Worm (Caenorhabditis elegans) whole organism, mixed stage, embryonic: ENCODE data around the gene T10G3.3.
"Not testable (repeated sequence)": the region's sequence is repeated elsewhere in the genome, so short reads cannot be mapped to it uniquely, and the experiment has no call there.

Source experiments
- M03D4.4 ChIP-seq: sonication (generic microtip); optimal IDR thresholded peaks from 2 replicates; lab custom pipeline; 2017; ENCODE audit warnings: mild to moderate bottlenecking, missing genetic modification characterization, missing compliant biosample characterization
- ceh-43 ChIP-seq: fragments of 200-800 bp; sonication (Bioruptor generic); optimal IDR thresholded peaks from 2 replicates; lab custom pipeline; 2018; ENCODE audit warnings: mild to moderate bottlenecking, missing genetic modification characterization, moderate library complexity, missing compliant biosample characterization
- cnd-1 ChIP-seq: fragments of 200-800 bp; sonication (Bioruptor generic); optimal IDR thresholded peaks from 2 replicates; lab custom pipeline; 2018; ENCODE audit warnings: mild to moderate bottlenecking, missing genetic modification characterization, missing compliant biosample characterization
- drap-1 ChIP-seq: fragments of 200-800 bp; sonication (Bioruptor generic); optimal IDR thresholded peaks from 3 replicates; lab custom pipeline; 2018; ENCODE audit warnings: mild to moderate bottlenecking, missing genetic modification characterization, missing compliant biosample characterization
- elt-1 ChIP-seq: sonication (generic microtip); optimal IDR thresholded peaks from 2 replicates; lab custom pipeline; 2017; ENCODE audit warnings: missing genetic modification characterization, mild to moderate bottlenecking, missing compliant biosample characterization, antibody characterized with exemption, moderate library complexity, borderline replicate concordance; ENCODE audit not compliant: insufficient read depth
- elt-3 ChIP-seq: fragments of 150-350 bp; optimal IDR thresholded peaks from 2 replicates; lab custom pipeline; 2014; ENCODE audit warnings: missing biosample characterization, missing genetic modification characterization
- ham-2 ChIP-seq: fragments of 200-800 bp; sonication (Bioruptor generic); optimal IDR thresholded peaks from 2 replicates; lab custom pipeline; 2018; ENCODE audit warnings: mild to moderate bottlenecking, missing genetic modification characterization, missing compliant biosample characterization
- hlh-1 ChIP-seq: fragments of 150-350 bp; optimal IDR thresholded peaks from 2 replicates; lab custom pipeline; 2014; ENCODE audit warnings: missing biosample characterization, missing genetic modification reagents, missing genetic modification characterization
- mab-5 ChIP-seq: fragments of 150-350 bp; optimal IDR thresholded peaks from 2 replicates; lab custom pipeline; 2014; ENCODE audit warnings: missing biosample characterization, missing genetic modification characterization
- mls-2 ChIP-seq: sonication (generic microtip); optimal IDR thresholded peaks from 2 replicates; lab custom pipeline; 2016; ENCODE audit warnings: mild to moderate bottlenecking, missing genetic modification characterization, moderate library complexity, missing compliant biosample characterization
- nhr-12 ChIP-seq: fragments of 150-350 bp; optimal IDR thresholded peaks from 2 replicates; lab custom pipeline; 2014; ENCODE audit warnings: missing biosample characterization, missing genetic modification characterization
- nhr-2 ChIP-seq: fragments of 150-350 bp; optimal IDR thresholded peaks from 2 replicates; lab custom pipeline; 2014; ENCODE audit warnings: missing biosample characterization, missing genetic modification characterization
- nhr-237 ChIP-seq: fragments of 150-350 bp; optimal IDR thresholded peaks from 2 replicates; lab custom pipeline; 2014; ENCODE audit warnings: missing biosample characterization, missing genetic modification characterization
- nhr-28 ChIP-seq: fragments of 150-350 bp; optimal IDR thresholded peaks from 2 replicates; lab custom pipeline; 2014; ENCODE audit warnings: missing biosample characterization, missing genetic modification characterization
- nhr-76 ChIP-seq: sonication (generic microtip); optimal IDR thresholded peaks from 2 replicates; lab custom pipeline; 2017; ENCODE audit warnings: missing biosample characterization, missing genetic modification characterization
- pha-4 ChIP-seq: fragments of 150-350 bp; optimal IDR thresholded peaks from 2 replicates; lab custom pipeline; 2018; ENCODE audit warnings: missing biosample characterization, missing genetic modification reagents, missing genetic modification characterization
- snpc-4 ChIP-seq: fragments of 150-350 bp; optimal IDR thresholded peaks from 2 replicates; lab custom pipeline; 2014; ENCODE audit warnings: missing biosample characterization, missing genetic modification characterization
- tbx-8 ChIP-seq: fragments of 200-800 bp; sonication (Bioruptor generic); optimal IDR thresholded peaks from 2 replicates; lab custom pipeline; 2018; ENCODE audit warnings: mild to moderate bottlenecking, missing genetic modification characterization, moderate library complexity, missing compliant biosample characterization
- unc-120 ChIP-seq: sonication (generic microtip); optimal IDR thresholded peaks from 2 replicates; lab custom pipeline; 2017; ENCODE audit warnings: missing genetic modification characterization, missing compliant biosample characterization; ENCODE audit not compliant: poor library complexity, severe bottlenecking
- unc-39 ChIP-seq: fragments of 150-350 bp; optimal IDR thresholded peaks from 2 replicates; lab custom pipeline; 2014; ENCODE audit warnings: missing biosample characterization, missing genetic modification characterization
- unc-62 ChIP-seq: fragments of 150-350 bp; optimal IDR thresholded peaks from 2 replicates; lab custom pipeline; 2014; ENCODE audit warnings: missing biosample characterization, missing genetic modification reagents, missing genetic modification characterization
- zip-8 ChIP-seq: fragments of 150-350 bp; optimal IDR thresholded peaks from 2 replicates; lab custom pipeline; 2014; ENCODE audit warnings: missing biosample characterization, missing genetic modification characterization

Gene T10G3.3

DNA sequence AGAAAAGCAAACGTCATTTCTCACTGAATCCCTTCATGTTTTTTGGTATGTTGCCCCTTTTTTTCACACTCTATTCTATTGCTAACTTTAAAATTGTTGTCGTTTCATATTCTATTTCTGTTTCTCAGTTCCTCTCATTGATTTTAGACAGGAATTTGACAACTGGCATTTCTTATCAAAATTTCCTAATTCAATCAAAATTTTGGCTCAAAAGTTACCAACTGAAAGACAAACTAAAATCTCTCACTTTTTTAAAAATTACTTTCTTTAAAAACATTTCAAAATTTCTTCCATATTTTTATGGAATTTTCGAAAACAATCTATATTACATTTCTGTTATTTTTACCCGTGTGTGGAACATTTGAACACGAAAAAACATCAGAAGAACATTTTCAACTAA is 46.5 kb downstream of the T10G3.3 start, which contains the start of gene Y2H9A.6:
Y2H9A.6 (plus strand) TSS at position 301 of the 400 bp plus-strand sequence.
- TF ChIP-seq nhr-28 (tag; lab: Kevin White, UChicago); mls-2; pha-4 (tag; lab: Kevin White, UChicago): not testable (repeated sequence)

DNA sequence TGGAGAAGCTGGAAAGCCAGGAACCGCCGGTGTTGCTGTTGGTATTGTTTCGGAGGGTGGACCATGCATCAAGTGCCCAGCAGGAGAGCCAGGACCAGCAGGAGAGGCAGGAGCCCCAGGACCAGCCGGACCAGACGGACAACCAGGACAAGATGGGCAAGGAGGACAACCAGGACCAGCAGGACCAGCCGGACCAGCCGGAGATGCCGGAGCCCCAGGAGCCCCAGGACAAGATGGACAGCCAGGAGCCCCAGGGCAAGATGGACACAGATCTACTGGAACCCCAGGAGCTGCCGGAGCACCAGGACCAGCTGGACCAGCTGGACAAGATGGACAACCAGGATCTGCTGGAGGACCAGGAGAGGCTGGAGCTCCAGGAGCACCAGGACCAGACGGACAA is 47.2 kb downstream of the T10G3.3 start:
- TF ChIP-seq unc-39 (tag; lab: Kevin White, UChicago), result no peak
- no peak for TF ChIP-seq unc-120 (tag; lab: Kevin White, UChicago)
- no peak for TF ChIP-seq elt-1
- TF ChIP-seq zip-8, result no peak
- TF ChIP-seq ham-2 (GFP tag; lab: Kevin White, UChicago), result no peak
- TF ChIP-seq M03D4.4 (tag; lab: Kevin White, UChicago), result no peak
- no peak for TF ChIP-seq ceh-43
- no peak for TF ChIP-seq pha-4 (tag; lab: Kevin White, UChicago)
- no peak for TF ChIP-seq cnd-1
- no peak for TF ChIP-seq unc-62 (GFP tag; lab: Kevin White, UChicago)
- no peak for TF ChIP-seq mls-2
- TF ChIP-seq nhr-2, result no peak
- TF ChIP-seq nhr-12 (tag; lab: Kevin White, UChicago), result no peak
- no peak for TF ChIP-seq nhr-237 (tag; lab: Kevin White, UChicago)
- TF ChIP-seq hlh-1, result no peak
- TF ChIP-seq nhr-76 (tag; lab: Kevin White, UChicago), result no peak
- TF ChIP-seq mab-5 (tag; lab: Kevin White, UChicago), result no peak
- TF ChIP-seq snpc-4 (tag; lab: Kevin White, UChicago), result no peak

DNA sequence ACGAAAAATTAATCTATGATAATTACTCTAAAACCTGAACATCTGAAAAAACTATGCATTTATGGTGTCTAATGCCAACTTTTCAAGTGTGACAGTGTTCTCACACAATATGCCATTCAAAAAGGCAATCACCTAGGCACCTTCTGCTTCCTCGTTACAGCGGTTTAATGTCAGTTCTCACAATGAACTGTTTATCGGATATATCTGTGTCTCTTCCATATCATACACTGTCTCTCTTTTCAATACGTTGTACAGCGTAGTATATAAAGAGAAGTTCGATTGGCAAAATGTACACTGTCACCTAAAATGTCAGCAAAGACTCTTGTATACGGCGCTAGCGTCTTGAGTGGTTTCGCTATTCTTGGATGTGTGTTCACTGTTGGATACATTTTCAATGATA is 48.3 kb downstream of the T10G3.3 start, which contains the start of gene col-162:
col-162 (plus strand) TSS at position 301 of the 400 bp plus-strand sequence.
- no peak for TF ChIP-seq elt-3
- TF ChIP-seq ham-2 (GFP tag; lab: Kevin White, UChicago), result no peak
- no peak for TF ChIP-seq tbx-8 (GFP tag; lab: Kevin White, UChicago)
- no peak for TF ChIP-seq mls-2

DNA sequence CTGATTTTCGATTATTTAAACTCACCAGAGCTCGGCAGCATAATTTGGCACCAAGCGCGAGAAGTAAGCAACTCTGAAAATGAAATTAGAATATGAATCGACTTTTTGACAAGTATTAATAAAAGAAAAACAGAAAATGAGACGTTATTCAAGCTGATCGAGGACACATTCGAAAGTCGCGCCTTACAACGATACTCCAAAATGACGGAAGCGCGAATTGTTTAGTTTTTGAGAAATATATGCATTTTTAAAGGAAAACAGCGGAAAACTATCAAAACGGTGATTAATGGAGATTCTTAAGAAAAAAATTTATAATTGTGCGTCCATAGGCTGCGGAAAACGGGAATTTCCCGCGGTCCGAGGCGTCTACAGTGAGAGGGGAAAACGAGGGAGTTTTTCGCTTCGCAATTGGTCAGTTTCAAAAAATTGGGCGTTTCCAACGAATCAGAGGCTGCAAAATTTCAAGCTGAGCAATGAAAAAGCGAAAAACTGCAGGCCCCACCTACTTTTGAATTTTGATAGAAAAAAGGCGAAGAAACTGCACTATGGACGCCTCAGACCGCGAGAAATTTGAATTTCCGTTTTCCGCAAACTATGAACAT is 52.4 kb downstream of the T10G3.3 start, which contains the start of gene mes-4:
mes-4 (minus strand) TSS at position 73 of the 602 bp plus-strand sequence.
- TF ChIP-seq hlh-1 (no peak), unc-120 (tag; lab: Kevin White, UChicago) (no peak), M03D4.4 (tag; lab: Kevin White, UChicago) (no peak), drap-1 (GFP tag; lab: Kevin White, UChicago) (no peak)
- TF ChIP-seq, all 35 proteins: peak for 0
